Worm (Caenorhabditis elegans) whole organism, L4 larva: ENCODE data around the gene str-73.

Source experiments
- F26F4.8 ChIP-seq: fragments of 200-800 bp; sonication (Bioruptor generic); conservative IDR thresholded peaks from 2 replicates; pipeline ENCODE4 v1.3.6; 2022; ENCODE audit warnings: missing genetic modification characterization, missing compliant biosample characterization
- R02D3.7 ChIP-seq: fragments of 150-350 bp; sonication (generic microtip); optimal IDR thresholded peaks from 3 replicates; lab custom pipeline; 2014; ENCODE audit warnings: missing biosample characterization, missing genetic modification characterization
- ZK337.2 ChIP-seq: fragments of 200-800 bp; sonication (Bioruptor generic); IDR thresholded peaks from 2 replicates; pipeline ENCODE4 v1.3.6; 2022; ENCODE audit warnings: missing genetic modification reagents, missing genetic modification characterization, missing compliant biosample characterization
- aha-1 ChIP-seq: fragments of 150-350 bp; peaks from one replicate; lab custom pipeline; 2014; ENCODE audit warnings: missing biosample characterization, missing genetic modification characterization
- lim-7 ChIP-seq: fragments of 200-800 bp; sonication (Bioruptor generic); IDR thresholded peaks from 2 replicates; pipeline ENCODE4 v1.3.6; 2022; ENCODE audit warnings: missing genetic modification characterization, missing compliant biosample characterization
- lin-15B ChIP-seq: fragments of 150-350 bp; sonication (generic microtip); optimal IDR thresholded peaks from 3 replicates; lab custom pipeline; 2014; ENCODE audit warnings: missing biosample characterization, missing genetic modification characterization
- lin-29 ChIP-seq: fragments of 200-800 bp; sonication (Bioruptor generic); IDR thresholded peaks from 2 replicates; pipeline ENCODE4 v1.3.6; 2022; ENCODE audit warnings: missing genetic modification reagents, missing genetic modification characterization, missing compliant biosample characterization
- mdl-1 ChIP-seq, 2 experiments: fragments of 150-350 bp in 1 of 2; sonication (generic microtip) in 1 of 2; optimal IDR thresholded peaks; 2 replicates each; lab custom pipeline; 2014 to 2017; ENCODE audit warnings: missing biosample characterization in 2 of 2, missing genetic modification characterization in 2 of 2
- pha-4 ChIP-seq, 2 experiments: fragments of 150-350 bp in 1 of 2; fragments of 200-800 bp in 1 of 2; sonication (Bioruptor generic) in 1 of 2; IDR thresholded peaks in 1 of 2; optimal IDR thresholded peaks in 1 of 2; 2 replicates each; pipeline versions ENCODE4 v1.3.6 to Lab custom; 2014 to 2022; ENCODE audit warnings: missing genetic modification characterization in 2 of 2, missing genetic modification reagents in 2 of 2, missing biosample characterization in 1 of 2, missing compliant biosample characterization in 1 of 2
- skn-1 ChIP-seq: fragments of 150-350 bp; optimal IDR thresholded peaks from 2 replicates; lab custom pipeline; 2014; ENCODE audit warnings: missing biosample characterization, missing genetic modification characterization

ce11 chrV:16458714-16459113, 28.7 kb downstream of the str-73 start, which contains the start of gene str-15:
- TF ChIP-seq R02D3.7 (tag; lab: Kevin White, UChicago) (no peak), F26F4.8 (GFP tag; lab: Robert Waterston, UW) (no peak), skn-1 (tag; lab: Kevin White, UChicago) (no peak), lin-15B (no peak), lim-7 (GFP tag; lab: Robert Waterston, UW) (no peak), lin-29 (GFP tag; lab: Robert Waterston, UW) (no peak), mdl-1 (tag; optimal IDR thresholded peaks at IDR 0.05; lab: Kevin White, UChicago) (no peak), aha-1 (tag; lab: Kevin White, UChicago) (no peak), ZK337.2 (GFP tag; lab: Robert Waterston, UW) (no peak), pha-4 (GFP tag; IDR thresholded peaks at IDR 0.05; lab: Robert Waterston, UW) (no peak), pha-4 (tag; optimal IDR thresholded peaks at IDR 0.05; lab: Kevin White, UChicago) (no peak)
